Worm (Caenorhabditis elegans) whole organism, L4/young adult: Measurements from ENCODE around the gene spl-1.

Experiments
- dao-5 ChIP-seq: sonication (generic microtip); optimal IDR thresholded peaks from 2 replicates; lab custom pipeline; 2016; ENCODE audit warnings: missing genotype, missing genetic modification characterization, moderate library complexity, missing compliant biosample characterization
- him-1 ChIP-seq: sonication (generic microtip); optimal IDR thresholded peaks from 2 replicates; lab custom pipeline; 2016; ENCODE audit warnings: missing genotype, missing genetic modification reagents, missing genetic modification characterization, missing compliant biosample characterization

ce11 chrIV:372146-372789, 10.7 kb downstream of the spl-1 start:
- no peak for TF ChIP-seq dao-5 (tag; lab: Kevin White, UChicago)
- TF ChIP-seq him-1 (tag; lab: Kevin White, UChicago), result no peak
